Worm (Caenorhabditis elegans): ENCODE data around the gene npr-12.

ce11 chrIV:6978625-6979024 lies 41.2 kb upstream of the npr-12 start:
- TF ChIP-seq C04F5.9 (tag; optimal IDR thresholded peaks at IDR 0.05) (no peak), lin-13 (GFP tag; optimal IDR thresholded peaks at IDR 0.05) (no peak), lin-15B (tag; optimal IDR thresholded peaks at IDR 0.05) (no peak), ces-1 (GFP tag; optimal IDR thresholded peaks at IDR 0.05) (no peak), nhr-11 (tag; optimal IDR thresholded peaks at IDR 0.05) (no peak), jun-1 (tag; optimal IDR thresholded peaks at IDR 0.05) (no peak), aha-1 (tag; optimal IDR thresholded peaks at IDR 0.05) (no peak), xbp-1 (tag; optimal IDR thresholded peaks at IDR 0.05) (no peak), ama-1 (optimal IDR thresholded peaks at IDR 0.05) (no peak), pag-3 (tag; optimal IDR thresholded peaks at IDR 0.05; ENCODE audit: borderline replicate concordance, insufficient read depth) (no peak), mep-1 (tag; optimal IDR thresholded peaks at IDR 0.05) (no peak), nhr-237 (tag; optimal IDR thresholded peaks at IDR 0.05) (no peak), fkh-8 (tag; optimal IDR thresholded peaks at IDR 0.05) (no peak), elt-2 (tag; optimal IDR thresholded peaks at IDR 0.05) (no peak)

Measured in whole organism, L1 larva.